Worm (Caenorhabditis elegans) whole organism, L1 larva: ENCODE measurements around the gene enpl-1.

ENCODE experiments used
- F16B12.6 ChIP-seq: fragments of 150-350 bp; optimal IDR thresholded peaks from 2 replicates; lab custom pipeline; 2014; ENCODE audit warnings: missing biosample characterization, missing genetic modification characterization
- Y116A8C.19 ChIP-seq: sonication (generic microtip); optimal IDR thresholded peaks from 2 replicates; lab custom pipeline; 2016; ENCODE audit warnings: missing compliant biosample characterization, missing genetic modification characterization, borderline replicate concordance
- alr-1 ChIP-seq: fragments of 200-800 bp; sonication (Bioruptor generic); optimal IDR thresholded peaks from 2 replicates; lab custom pipeline; 2018; ENCODE audit warnings: borderline replicate concordance, mild to moderate bottlenecking, missing genetic modification characterization, missing compliant biosample characterization
- aly-2 ChIP-seq: fragments of 150-350 bp; optimal IDR thresholded peaks from 2 replicates; lab custom pipeline; 2014; ENCODE audit warnings: missing biosample characterization, missing genetic modification characterization
- ceh-63 ChIP-seq: fragments of 200-800 bp; sonication (Bioruptor generic); optimal IDR thresholded peaks from 2 replicates; lab custom pipeline; 2018; ENCODE audit warnings: mild to moderate bottlenecking, missing genetic modification characterization, missing compliant biosample characterization
- ceh-8 ChIP-seq: fragments of 200-800 bp; sonication (Bioruptor generic); optimal IDR thresholded peaks from 2 replicates; lab custom pipeline; 2018; ENCODE audit warnings: mild to moderate bottlenecking, missing genetic modification characterization, moderate library complexity, missing compliant biosample characterization
- ceh-90 ChIP-seq: sonication (generic microtip); optimal IDR thresholded peaks from 2 replicates; lab custom pipeline; 2016; ENCODE audit warnings: missing genetic modification characterization, missing compliant biosample characterization
- ces-1 ChIP-seq: fragments of 150-350 bp; optimal IDR thresholded peaks from 2 replicates; lab custom pipeline; 2014; ENCODE audit warnings: missing biosample characterization, missing genetic modification reagents, missing genetic modification characterization
- dpl-1 ChIP-seq, 3 experiments: fragments of 150-350 bp in 2 of 3; sonication (generic microtip) in 1 of 3; optimal IDR thresholded peaks; 2 replicates each; lab custom pipeline; 2014 to 2017; ENCODE audit warnings: missing biosample characterization in 3 of 3, missing genetic modification characterization in 3 of 3, missing genetic modification reagents in 3 of 3
- efl-1 ChIP-seq, 4 experiments: fragments of 150-350 bp; optimal IDR thresholded peaks in 3 of 4; peaks in 1 of 4; 1 replicate in 1 of 4; 2 replicates in 3 of 4; lab custom pipeline; 2014; ENCODE audit warnings: missing biosample characterization in 2 of 4, missing genetic modification characterization in 2 of 4, missing genetic modification reagents in 2 of 4
- efl-3 ChIP-seq: fragments of 200-800 bp; sonication (Bioruptor generic); optimal IDR thresholded peaks from 2 replicates; lab custom pipeline; 2018; ENCODE audit warnings: mild to moderate bottlenecking, missing genetic modification characterization, missing compliant biosample characterization
- elt-2 ChIP-seq: sonication (generic microtip); optimal IDR thresholded peaks from 2 replicates; lab custom pipeline; 2016; ENCODE audit warnings: missing genetic modification characterization, mild to moderate bottlenecking, inconsistent platforms, missing compliant biosample characterization, missing genetic modification reagents
- elt-3 ChIP-seq, 6 experiments: fragments of 150-350 bp in 1 of 6; sonication (generic microtip); optimal IDR thresholded peaks; 2 replicates each; lab custom pipeline; 2017 to 2018; ENCODE audit warnings: missing biosample characterization in 6 of 6, missing genetic modification characterization in 6 of 6, inconsistent platforms in 1 of 6
- ets-5 ChIP-seq: fragments of 200-800 bp; sonication (Bioruptor generic); IDR thresholded peaks from 2 replicates; pipeline ENCODE4 v1.3.6; 2022; ENCODE audit warnings: missing genetic modification characterization, missing compliant biosample characterization
- fkh-4 ChIP-seq: sonication (generic microtip); optimal IDR thresholded peaks from 2 replicates; lab custom pipeline; 2016; ENCODE audit warnings: missing compliant biosample characterization, missing genetic modification characterization, borderline replicate concordance
- fkh-8 ChIP-seq: sonication (generic microtip); optimal IDR thresholded peaks from 2 replicates; lab custom pipeline; 2016; ENCODE audit warnings: mild to moderate bottlenecking, missing genetic modification characterization, missing compliant biosample characterization
- fos-1 ChIP-seq: fragments of 150-350 bp; optimal IDR thresholded peaks from 2 replicates; lab custom pipeline; 2014; ENCODE audit warnings: missing biosample characterization, missing genetic modification characterization
- hlh-17 ChIP-seq: fragments of 200-800 bp; sonication (Bioruptor generic); optimal IDR thresholded peaks from 2 replicates; lab custom pipeline; 2018; ENCODE audit warnings: missing genetic modification characterization, mild to moderate bottlenecking, missing compliant biosample characterization, moderate library complexity, borderline replicate concordance
- hlh-4 ChIP-seq: sonication (generic microtip); optimal IDR thresholded peaks from 2 replicates; lab custom pipeline; 2016; ENCODE audit warnings: mild to moderate bottlenecking, missing genetic modification characterization, missing compliant biosample characterization
- isw-1 ChIP-seq: fragments of 200-800 bp; sonication (Bioruptor generic); IDR thresholded peaks from 2 replicates; pipeline ENCODE4 v1.3.6; 2022; ENCODE audit warnings: missing genetic modification characterization, missing compliant biosample characterization
- jun-1 ChIP-seq: fragments of 150-350 bp; optimal IDR thresholded peaks from 2 replicates; lab custom pipeline; 2014; ENCODE audit warnings: missing biosample characterization, missing genetic modification reagents, missing genetic modification characterization
- lin-13 ChIP-seq: fragments of 150-350 bp; optimal IDR thresholded peaks from 2 replicates; lab custom pipeline; 2014; ENCODE audit warnings: missing biosample characterization, missing genetic modification reagents, missing genetic modification characterization
- lin-14 ChIP-seq: fragments of 200-800 bp; sonication (Bioruptor generic); optimal IDR thresholded peaks from 2 replicates; lab custom pipeline; 2018; ENCODE audit warnings: mild to moderate bottlenecking, missing genetic modification characterization, moderate library complexity, missing compliant biosample characterization
- lsy-2 ChIP-seq, 2 experiments: fragments of 150-350 bp; optimal IDR thresholded peaks; 2 replicates each; lab custom pipeline; 2014; ENCODE audit warnings: missing biosample characterization in 2 of 2, missing genetic modification characterization in 2 of 2
- mdl-1 ChIP-seq, 2 experiments: fragments of 150-350 bp; optimal IDR thresholded peaks; 2 replicates each; lab custom pipeline; 2014 to 2017; ENCODE audit warnings: missing biosample characterization in 2 of 2, missing genetic modification characterization in 2 of 2, inconsistent platforms in 1 of 2
- nhr-11 ChIP-seq: fragments of 150-350 bp; optimal IDR thresholded peaks from 2 replicates; lab custom pipeline; 2014; ENCODE audit warnings: missing biosample characterization, missing genetic modification characterization
- nhr-12 ChIP-seq: sonication (generic microtip); optimal IDR thresholded peaks from 2 replicates; lab custom pipeline; 2017; ENCODE audit warnings: missing biosample characterization, missing genetic modification characterization
- nhr-19 ChIP-seq: fragments of 200-800 bp; sonication (Bioruptor generic); conservative IDR thresholded peaks from 2 replicates; pipeline ENCODE4 v1.3.6; 2022; ENCODE audit warnings: missing genetic modification characterization, missing compliant biosample characterization
- nhr-71 ChIP-seq: sonication (generic microtip); optimal IDR thresholded peaks from 2 replicates; lab custom pipeline; 2016; ENCODE audit warnings: mild to moderate bottlenecking, missing genetic modification characterization, moderate library complexity, missing compliant biosample characterization
- nhr-85 ChIP-seq: sonication (generic microtip); peaks from one replicate; lab custom pipeline; 2016; ENCODE audit warnings: missing genetic modification characterization, inconsistent platforms, missing compliant biosample characterization
- pag-3 ChIP-seq: sonication (generic microtip); optimal IDR thresholded peaks from 2 replicates; lab custom pipeline; 2017; ENCODE audit warnings: missing genetic modification characterization, mild to moderate bottlenecking, missing compliant biosample characterization, antibody characterized with exemption, borderline replicate concordance; ENCODE audit not compliant: insufficient read depth
- pax-3 ChIP-seq: fragments of 200-800 bp; sonication (Bioruptor generic); optimal IDR thresholded peaks from 2 replicates; lab custom pipeline; 2018; ENCODE audit warnings: mild to moderate bottlenecking, missing genetic modification characterization, moderate library complexity, missing compliant biosample characterization
- rnt-1 ChIP-seq: sonication (generic microtip); optimal IDR thresholded peaks from 2 replicates; lab custom pipeline; 2016; ENCODE audit warnings: mild to moderate bottlenecking, missing genetic modification characterization, moderate library complexity, missing compliant biosample characterization
- skn-1 ChIP-seq: fragments of 150-350 bp; optimal IDR thresholded peaks from 2 replicates; lab custom pipeline; 2014; ENCODE audit warnings: missing biosample characterization, missing genetic modification characterization
- snu-23 ChIP-seq: sonication (generic microtip); optimal IDR thresholded peaks from 2 replicates; lab custom pipeline; 2016; ENCODE audit warnings: missing genetic modification characterization, missing compliant biosample characterization
- sox-4 ChIP-seq: sonication (generic microtip); optimal IDR thresholded peaks from 2 replicates; lab custom pipeline; 2016; ENCODE audit warnings: missing genetic modification characterization, missing compliant biosample characterization
- sptf-1 ChIP-seq: fragments of 150-350 bp; optimal IDR thresholded peaks from 2 replicates; lab custom pipeline; 2014; ENCODE audit warnings: missing biosample characterization, missing genetic modification characterization
- swsn-7 ChIP-seq: sonication (generic microtip); optimal IDR thresholded peaks from 2 replicates; lab custom pipeline; 2016; ENCODE audit warnings: missing genetic modification characterization, missing compliant biosample characterization
- tbx-2 ChIP-seq: sonication (generic microtip); optimal IDR thresholded peaks from 2 replicates; lab custom pipeline; 2016; ENCODE audit warnings: missing genetic modification characterization, missing compliant biosample characterization
- unc-130 ChIP-seq: fragments of 150-350 bp; optimal IDR thresholded peaks from 2 replicates; lab custom pipeline; 2017; ENCODE audit warnings: missing biosample characterization, missing genetic modification characterization, inconsistent platforms
- unc-62 ChIP-seq: fragments of 150-350 bp; optimal IDR thresholded peaks from 2 replicates; lab custom pipeline; 2014; ENCODE audit warnings: missing biosample characterization, missing genetic modification reagents, missing genetic modification characterization
- vab-15 ChIP-seq: sonication (generic microtip); optimal IDR thresholded peaks from 2 replicates; lab custom pipeline; 2017; ENCODE audit warnings: missing genotype, mild to moderate bottlenecking, missing genetic modification characterization, missing compliant biosample characterization
- xbp-1 ChIP-seq: sonication (generic microtip); optimal IDR thresholded peaks from 2 replicates; lab custom pipeline; 2016; ENCODE audit warnings: missing genetic modification characterization, missing compliant biosample characterization
- ztf-4 ChIP-seq: fragments of 150-350 bp; optimal IDR thresholded peaks from 2 replicates; lab custom pipeline; 2014; ENCODE audit warnings: missing biosample characterization, missing genetic modification characterization

The enpl-1 gene

DNA sequence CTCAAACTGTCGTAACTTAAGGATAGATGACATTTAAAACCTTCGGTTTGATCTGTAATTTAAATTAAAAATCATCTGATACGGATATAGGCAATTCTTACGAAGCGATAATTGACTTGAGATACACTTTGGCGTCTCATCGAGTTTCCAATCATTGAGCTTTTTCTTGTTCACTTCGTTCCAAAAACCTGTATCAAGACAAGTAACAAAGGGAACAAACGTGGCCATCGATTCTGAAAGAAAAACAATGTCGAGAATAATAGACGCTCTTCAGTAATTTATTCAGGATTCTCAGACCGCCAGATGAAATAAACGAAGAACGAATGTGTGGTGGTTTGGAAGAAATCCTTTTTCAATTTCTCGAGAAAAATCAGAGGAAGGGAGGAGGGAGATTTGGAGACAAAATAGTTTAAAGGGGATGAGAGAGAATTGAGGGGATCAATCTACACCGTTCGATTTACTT, 38.2 kb upstream of the enpl-1 start, which contains the start of gene atg-7 (continued):
- TF ChIP-seq isw-1 (no peak), nhr-85 (tag; lab: Kevin White, UChicago) (peak; percentile 69), lin-13 (GFP tag; lab: Kevin White, UChicago) (no peak), pax-3 (tag; lab: Kevin White, UChicago) (no peak), unc-130 (no peak), ztf-4 (tag; lab: Kevin White, UChicago) (peak; percentile 12), sptf-1 (no peak), vab-15 (tag; lab: Kevin White, UChicago) (no peak), Y116A8C.19 (tag; lab: Kevin White, UChicago) (no peak), alr-1 (tag; lab: Kevin White, UChicago) (no peak), lin-14 (no peak), nhr-71 (no peak), xbp-1 (peak; percentile 14), elt-2 (no peak), ceh-8 (GFP tag; lab: Kevin White, UChicago) (peak; percentile 21), ets-5 (GFP tag; lab: Robert Waterston, UW) (no peak), lsy-2 (tag; optimal IDR thresholded peaks at IDR 0.05; lab: Kevin White, UChicago) (peak in 1 of 2 experiments; percentile 4), efl-3 (GFP tag; lab: Kevin White, UChicago) (no peak), aly-2 (tag; lab: Kevin White, UChicago) (peak; percentile 22), nhr-12 (tag; lab: Kevin White, UChicago) (no peak), fos-1 (tag; lab: Kevin White, UChicago) (no peak), snu-23 (peak; percentile 9), pag-3 (tag; lab: Kevin White, UChicago) (no peak), unc-62 (no peak), rnt-1 (tag; lab: Kevin White, UChicago) (peak; percentile 10), tbx-2 (no peak), efl-1 (optimal IDR thresholded peaks at IDR 0.05; lab: Kevin White, UChicago) (peak; percentile 6 to 7), efl-1 (GFP tag; optimal IDR thresholded peaks at IDR 0.05 in 1 of 2; lab: Kevin White, UChicago) (peak in 1 of 2 experiments; percentile 67), nhr-19 (GFP tag; lab: Robert Waterston, UW) (no peak), ceh-63 (GFP tag; lab: Kevin White, UChicago) (no peak), F16B12.6 (no peak), nhr-11 (tag; lab: Kevin White, UChicago) (no peak), hlh-4 (tag; lab: Kevin White, UChicago) (no peak), ces-1 (no peak), fkh-4 (no peak), sox-4 (no peak), swsn-7 (no peak), dpl-1 (GFP tag; optimal IDR thresholded peaks at IDR 0.05; lab: Kevin White, UChicago) (no peak), fkh-8 (tag; lab: Kevin White, UChicago) (no peak), hlh-17 (GFP tag; lab: Kevin White, UChicago) (no peak), jun-1 (tag; lab: Kevin White, UChicago) (no peak), ceh-90 (tag; lab: Kevin White, UChicago) (no peak), elt-3 (tag; optimal IDR thresholded peaks at IDR 0.05; lab: Kevin White, UChicago) (no peak), mdl-1 (tag; optimal IDR thresholded peaks at IDR 0.05; lab: Kevin White, UChicago) (no peak)

- peak; percentile 23 for TF ChIP-seq skn-1
- no peak for TF ChIP-seq nhr-19 (GFP tag; lab: Robert Waterston, UW)
These were observed 36.9 kb upstream of the enpl-1 start, which contains the start of gene let-70 for ce11 chrIV:11082153-11082552. let-70 (minus strand) TSS chrIV:11082253.
